Worm (Caenorhabditis elegans) whole organism, L3 larva: ENCODE measurements around the gene cpn-2.
A peak's percentile ranks its signal among the peaks of the same experiment; 100 is the strongest.

Experiments used
- R02D3.7 ChIP-seq: fragments of 150-350 bp; optimal IDR thresholded peaks from 2 replicates; lab custom pipeline; 2014; ENCODE audit warnings: missing biosample characterization, missing genetic modification characterization
- ZK546.5 ChIP-seq: sonication (generic microtip); optimal IDR thresholded peaks from 2 replicates; lab custom pipeline; 2017; ENCODE audit warnings: missing biosample characterization, missing genetic modification characterization
- ceh-16 ChIP-seq: sonication (generic microtip); optimal IDR thresholded peaks from 2 replicates; lab custom pipeline; 2017; ENCODE audit warnings: missing biosample characterization, missing genetic modification characterization
- ceh-28 ChIP-seq: fragments of 150-350 bp; optimal IDR thresholded peaks from 2 replicates; lab custom pipeline; 2014; ENCODE audit warnings: missing biosample characterization, missing genetic modification reagents, missing genetic modification characterization
- ceh-9 ChIP-seq: sonication (generic microtip); optimal IDR thresholded peaks from 2 replicates; lab custom pipeline; 2018; ENCODE audit warnings: missing biosample characterization, missing genetic modification characterization
- daf-12 ChIP-seq: fragments of 150-350 bp; optimal IDR thresholded peaks from 2 replicates; lab custom pipeline; 2014; ENCODE audit warnings: missing biosample characterization, missing genetic modification reagents, missing genetic modification characterization
- egl-27 ChIP-seq: sonication (generic microtip); optimal IDR thresholded peaks from 4 replicates; lab custom pipeline; 2017; ENCODE audit warnings: missing biosample characterization, missing genetic modification reagents, missing genetic modification characterization
- elt-1 ChIP-seq: fragments of 150-350 bp; optimal IDR thresholded peaks from 2 replicates; lab custom pipeline; 2014; ENCODE audit warnings: missing biosample characterization, missing genetic modification characterization
- elt-2 ChIP-seq: sonication (generic microtip); optimal IDR thresholded peaks from 2 replicates; lab custom pipeline; 2016; ENCODE audit warnings: missing genetic modification reagents, mild to moderate bottlenecking, missing genetic modification characterization, missing compliant biosample characterization
- elt-3 ChIP-seq, 3 experiments: fragments of 150-350 bp in 1 of 3; sonication (generic microtip) in 2 of 3; optimal IDR thresholded peaks; 2 replicates in 2 of 3; 4 replicates in 1 of 3; lab custom pipeline; 2014 to 2017; ENCODE audit warnings: missing biosample characterization in 3 of 3, missing genetic modification characterization in 3 of 3
- eor-1 ChIP-seq, 2 experiments: fragments of 150-350 bp; optimal IDR thresholded peaks; 2 replicates each; lab custom pipeline; 2014 to 2018; ENCODE audit warnings: missing biosample characterization in 2 of 2, missing genetic modification characterization in 2 of 2
- fkh-2 ChIP-seq: fragments of 150-350 bp; optimal IDR thresholded peaks from 2 replicates; lab custom pipeline; 2014; ENCODE audit warnings: missing biosample characterization, missing genetic modification reagents, missing genetic modification characterization
- fos-1 ChIP-seq: fragments of 150-350 bp; optimal IDR thresholded peaks from 2 replicates; lab custom pipeline; 2014; ENCODE audit warnings: missing biosample characterization, missing genetic modification characterization
- hmg-11 ChIP-seq: sonication (generic microtip); optimal IDR thresholded peaks from 2 replicates; lab custom pipeline; 2016; ENCODE audit warnings: missing genetic modification characterization, missing compliant biosample characterization
- lin-15B ChIP-seq: fragments of 150-350 bp; optimal IDR thresholded peaks from 2 replicates; lab custom pipeline; 2014; ENCODE audit warnings: missing biosample characterization, missing genetic modification characterization
- lin-39 ChIP-seq: fragments of 150-350 bp; optimal IDR thresholded peaks from 2 replicates; lab custom pipeline; 2018; ENCODE audit warnings: missing biosample characterization, missing genetic modification reagents, missing genetic modification characterization
- lsy-12 ChIP-seq: sonication (generic microtip); optimal IDR thresholded peaks from 2 replicates; lab custom pipeline; 2016; ENCODE audit warnings: mild to moderate bottlenecking, missing genetic modification characterization, missing compliant biosample characterization
- nfya-1 ChIP-seq: sonication (generic microtip); optimal IDR thresholded peaks from 2 replicates; lab custom pipeline; 2017; ENCODE audit warnings: missing genetic modification characterization, mild to moderate bottlenecking, missing compliant biosample characterization, antibody characterized with exemption, moderate library complexity; ENCODE audit not compliant: insufficient read depth
- nhr-23 ChIP-seq: fragments of 150-350 bp; optimal IDR thresholded peaks from 2 replicates; lab custom pipeline; 2014; ENCODE audit warnings: missing biosample characterization, missing genetic modification reagents, missing genetic modification characterization
- nhr-25 ChIP-seq: sonication (generic microtip); optimal IDR thresholded peaks from 2 replicates; lab custom pipeline; 2017; ENCODE audit warnings: missing biosample characterization, missing genetic modification characterization
- nhr-43 ChIP-seq: sonication (generic microtip); optimal IDR thresholded peaks from 2 replicates; lab custom pipeline; 2016; ENCODE audit warnings: mild to moderate bottlenecking, missing genetic modification characterization, missing compliant biosample characterization; ENCODE audit not compliant: poor library complexity, severe bottlenecking
- nhr-67 ChIP-seq: fragments of 150-350 bp; optimal IDR thresholded peaks from 2 replicates; lab custom pipeline; 2014; ENCODE audit warnings: missing biosample characterization, missing genetic modification characterization
- nhr-77 ChIP-seq: fragments of 150-350 bp; optimal IDR thresholded peaks from 2 replicates; lab custom pipeline; 2014; ENCODE audit warnings: missing biosample characterization, missing genetic modification characterization
- pha-4 ChIP-seq: fragments of 150-350 bp; optimal IDR thresholded peaks from 2 replicates; lab custom pipeline; 2014; ENCODE audit warnings: missing biosample characterization, missing genetic modification reagents, missing genetic modification characterization
- sea-2 ChIP-seq: fragments of 150-350 bp; sonication (generic microtip); optimal IDR thresholded peaks from 4 replicates; lab custom pipeline; 2014; ENCODE audit warnings: missing biosample characterization, missing genetic modification reagents, missing genetic modification characterization
- skn-1 ChIP-seq: fragments of 150-350 bp; optimal IDR thresholded peaks from 2 replicates; lab custom pipeline; 2014; ENCODE audit warnings: missing biosample characterization, missing genetic modification characterization
- tbx-2 ChIP-seq: sonication (generic microtip); optimal IDR thresholded peaks from 2 replicates; lab custom pipeline; 2016; ENCODE audit warnings: mild to moderate bottlenecking, missing genetic modification characterization, missing compliant biosample characterization
- unc-39 ChIP-seq: sonication (generic microtip); optimal IDR thresholded peaks from 4 replicates; lab custom pipeline; 2017; ENCODE audit warnings: missing biosample characterization, missing genetic modification characterization
- unc-62 ChIP-seq: fragments of 150-350 bp; sonication (generic microtip); optimal IDR thresholded peaks from 4 replicates; lab custom pipeline; 2014; ENCODE audit warnings: missing biosample characterization, missing genetic modification reagents, missing genetic modification characterization
- ztf-11 ChIP-seq: fragments of 150-350 bp; optimal IDR thresholded peaks from 2 replicates; lab custom pipeline; 2014; ENCODE audit warnings: missing biosample characterization, missing genetic modification characterization
- ztf-4 ChIP-seq: fragments of 150-350 bp; optimal IDR thresholded peaks from 2 replicates; lab custom pipeline; 2014; ENCODE audit warnings: missing biosample characterization, missing genetic modification characterization

Gene cpn-2

ce11 chrII:385258-385657, 47.7 kb downstream of the cpn-2 start, which contains the start of gene C03H5.5:
C03H5.5 (minus strand) TSS chrII:385358.
- TF ChIP-seq daf-12 (tag; lab: Kevin White, UChicago) (no peak), ZK546.5 (tag; lab: Kevin White, UChicago) (no peak), ztf-4 (tag; lab: Kevin White, UChicago) (no peak), lsy-12 (tag; lab: Kevin White, UChicago) (no peak), tbx-2 (tag; lab: Kevin White, UChicago) (no peak), eor-1 (tag; optimal IDR thresholded peaks at IDR 0.05; lab: Kevin White, UChicago) (no peak)
- TF ChIP-seq, all 47 proteins: peak for 0

ce11 chrII:385957-386356, 48.4 kb downstream of the cpn-2 start, which contains the start of gene C03H5.3:
C03H5.3 (plus strand) TSS chrII:386088.
- TF ChIP-seq nhr-23 (tag; lab: Kevin White, UChicago) (peak; percentile 25), fkh-2 (tag; lab: Kevin White, UChicago) (no peak), hmg-11 (peak; percentile 45), pha-4 (tag; lab: Kevin White, UChicago) (no peak), R02D3.7 (tag; lab: Kevin White, UChicago) (no peak), tbx-2 (tag; lab: Kevin White, UChicago) (no peak), sea-2 (GFP tag; lab: Kevin White, UChicago) (no peak), nhr-67 (tag; lab: Kevin White, UChicago) (no peak), lsy-12 (tag; lab: Kevin White, UChicago) (no peak), unc-39 (no peak), fos-1 (tag; lab: Kevin White, UChicago) (no peak), nfya-1 (tag; lab: Kevin White, UChicago) (peak; percentile 53), lin-39 (tag; lab: Kevin White, UChicago) (no peak), elt-1 (tag; lab: Kevin White, UChicago) (no peak), daf-12 (tag; lab: Kevin White, UChicago) (no peak), ceh-9 (tag; lab: Kevin White, UChicago) (no peak), ceh-28 (tag; lab: Kevin White, UChicago) (no peak), ceh-16 (tag; lab: Kevin White, UChicago) (no peak), nhr-43 (tag; lab: Kevin White, UChicago) (no peak), egl-27 (tag; lab: Kevin White, UChicago) (no peak), nhr-25 (tag; lab: Kevin White, UChicago) (no peak), lin-15B (tag; lab: Kevin White, UChicago) (peak; percentile 65)

DNA sequence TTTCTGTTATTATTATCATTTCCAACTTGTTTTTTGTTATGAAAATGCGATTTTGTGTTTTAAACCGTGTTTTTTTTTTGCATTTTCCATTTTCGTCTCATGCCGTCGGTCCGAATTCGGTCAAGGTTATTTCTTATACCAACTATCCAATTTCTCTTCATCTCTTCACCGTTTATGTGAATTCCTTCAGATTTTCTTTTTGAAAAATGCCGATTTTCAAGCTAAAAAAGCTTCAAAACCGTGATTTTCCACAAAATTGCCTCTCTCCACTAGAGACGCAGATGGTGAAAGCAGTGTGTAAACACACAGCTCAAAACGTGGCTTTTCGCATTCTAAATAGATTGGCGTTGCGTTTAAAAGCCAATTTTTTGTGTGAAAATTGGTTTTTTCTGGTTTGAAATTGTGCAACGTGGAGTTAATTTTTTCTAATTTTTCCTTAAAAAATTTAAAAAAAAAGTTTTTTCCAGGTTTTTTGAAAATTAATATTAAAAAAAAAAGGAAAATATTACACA, 50.3 kb downstream of the cpn-2 start:
- TF ChIP-seq nhr-77 (tag; lab: Kevin White, UChicago), result no peak
- TF ChIP-seq R02D3.7 (tag; lab: Kevin White, UChicago), result no peak
- TF ChIP-seq elt-2 (tag; lab: Kevin White, UChicago), result peak; percentile 12
- TF ChIP-seq skn-1 (tag; lab: Kevin White, UChicago), result no peak

DNA sequence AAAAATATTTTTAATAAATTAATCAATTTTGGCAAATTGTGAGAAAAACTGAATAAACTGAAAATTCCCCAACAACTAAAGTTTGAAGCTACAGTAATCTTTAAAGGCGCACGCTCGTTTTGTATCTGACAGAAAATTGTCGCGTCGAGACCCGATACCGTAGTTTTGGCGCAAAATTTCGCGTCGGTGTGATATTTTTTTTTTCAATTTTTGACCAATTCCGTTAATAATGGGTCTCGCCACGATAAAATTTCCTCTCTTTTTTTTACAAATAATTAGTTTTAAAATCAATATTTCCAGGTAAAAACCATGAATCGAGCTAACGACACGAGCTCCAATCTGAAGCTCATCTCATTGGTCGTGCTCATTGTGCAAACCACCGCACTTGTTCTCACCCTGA, 51.0 kb downstream of the cpn-2 start, which contains the start of gene nstp-4:
nstp-4 (plus strand) TSS at position 301 of the 400 bp plus-strand sequence.
- no peak for TF ChIP-seq nhr-25 (tag; lab: Kevin White, UChicago)
- TF ChIP-seq elt-3 (tag; optimal IDR thresholded peaks at IDR 0.05; lab: Kevin White, UChicago), result no peak
- no peak for TF ChIP-seq lin-39 (tag; lab: Kevin White, UChicago)
- TF ChIP-seq sea-2 (GFP tag; lab: Kevin White, UChicago), result no peak
- no peak for TF ChIP-seq ztf-4 (tag; lab: Kevin White, UChicago)
- no peak for TF ChIP-seq ztf-11 (tag; lab: Kevin White, UChicago)
- no peak for TF ChIP-seq skn-1 (tag; lab: Kevin White, UChicago)
- no peak for TF ChIP-seq unc-62 (GFP tag; lab: Kevin White, UChicago)
